Worm (Caenorhabditis elegans) whole organism, L4 larva: ENCODE measurements around the gene unc-33.

Source experiments
- D1046.2 ChIP-seq: fragments of 200-800 bp; sonication (Bioruptor generic); IDR thresholded peaks from 2 replicates; pipeline ENCODE4 v1.3.6; 2022; ENCODE audit warnings: missing genetic modification characterization, missing compliant biosample characterization
- F37D6.2 ChIP-seq: sonication (generic microtip); optimal IDR thresholded peaks from 2 replicates; lab custom pipeline; 2016; ENCODE audit warnings: mild to moderate bottlenecking, missing genetic modification characterization, missing compliant biosample characterization
- R02D3.7 ChIP-seq: fragments of 150-350 bp; sonication (generic microtip); optimal IDR thresholded peaks from 3 replicates; lab custom pipeline; 2014; ENCODE audit warnings: missing biosample characterization, missing genetic modification characterization
- ama-1 ChIP-seq: fragments of 150-350 bp; optimal IDR thresholded peaks from 2 replicates; lab custom pipeline; 2014; ENCODE audit warnings: inconsistent platforms, mixed read lengths
- dve-1 ChIP-seq: sonication (generic microtip); optimal IDR thresholded peaks from 2 replicates; lab custom pipeline; 2017; ENCODE audit warnings: antibody characterized with exemption, mild to moderate bottlenecking, missing genetic modification characterization, missing compliant biosample characterization; ENCODE audit not compliant: insufficient read depth
- fkh-10 ChIP-seq: fragments of 150-350 bp; optimal IDR thresholded peaks from 2 replicates; lab custom pipeline; 2014; ENCODE audit warnings: missing biosample characterization, missing genetic modification reagents, missing genetic modification characterization
- lin-15B ChIP-seq: fragments of 150-350 bp; sonication (generic microtip); optimal IDR thresholded peaks from 3 replicates; lab custom pipeline; 2014; ENCODE audit warnings: missing biosample characterization, missing genetic modification characterization
- nhr-10 ChIP-seq: fragments of 150-350 bp; optimal IDR thresholded peaks from 2 replicates; lab custom pipeline; 2014; ENCODE audit warnings: missing biosample characterization, missing genetic modification characterization
- nhr-102 ChIP-seq: sonication (generic microtip); optimal IDR thresholded peaks from 2 replicates; lab custom pipeline; 2016; ENCODE audit warnings: mild to moderate bottlenecking, missing genetic modification characterization, moderate library complexity, missing compliant biosample characterization
- nhr-11 ChIP-seq: fragments of 150-350 bp; optimal IDR thresholded peaks from 2 replicates; lab custom pipeline; 2014; ENCODE audit warnings: missing biosample characterization, missing genetic modification characterization
- nhr-42 ChIP-seq: fragments of 200-800 bp; sonication (Bioruptor generic); IDR thresholded peaks from 2 replicates; pipeline ENCODE4 v1.3.6; 2022; ENCODE audit warnings: missing genetic modification characterization, missing compliant biosample characterization
- sdz-12 ChIP-seq: fragments of 200-800 bp; sonication (Bioruptor generic); optimal IDR thresholded peaks from 2 replicates; lab custom pipeline; 2018; ENCODE audit warnings: mild to moderate bottlenecking, missing genetic modification characterization, missing compliant biosample characterization
- unc-130 ChIP-seq: sonication (generic microtip); optimal IDR thresholded peaks from 2 replicates; lab custom pipeline; 2016; ENCODE audit warnings: missing genetic modification reagents, missing genetic modification characterization, missing compliant biosample characterization

DNA sequence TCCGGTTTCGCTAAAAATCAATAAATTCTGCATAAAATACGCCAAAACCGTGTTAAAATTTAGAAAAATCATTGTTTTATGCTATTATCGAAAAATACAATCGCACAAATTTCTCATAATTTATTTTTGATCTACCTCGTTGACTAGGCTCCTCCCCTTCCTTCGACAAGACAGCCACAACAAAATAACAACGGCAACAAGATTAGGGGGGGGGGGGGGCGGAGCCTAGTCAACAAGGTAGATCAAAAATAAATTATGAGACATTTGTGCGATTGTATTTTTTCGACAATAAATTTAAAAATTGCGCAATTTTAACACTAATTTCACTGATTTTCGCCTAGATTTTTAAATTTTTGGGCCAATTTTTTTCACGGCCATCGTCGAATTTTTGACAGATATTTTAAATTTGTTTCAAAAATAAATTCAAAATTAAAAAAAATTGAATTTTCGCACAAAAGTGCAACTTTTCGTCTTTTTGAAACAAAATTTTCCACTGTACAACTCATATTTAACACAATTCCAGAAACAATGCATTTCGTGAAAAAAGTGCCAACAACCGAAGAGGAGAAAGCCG, 10.2 kb downstream of the unc-33 start, which contains the start of gene M57.2:
- no peak for TF ChIP-seq nhr-42 (GFP tag; lab: Robert Waterston, UW)
- TF ChIP-seq D1046.2 (GFP tag; lab: Robert Waterston, UW) = no peak
- no peak for TF ChIP-seq nhr-11
- no peak for TF ChIP-seq lin-15B (tag; lab: Kevin White, UChicago)
- no peak for TF ChIP-seq R02D3.7
- TF ChIP-seq F37D6.2 = no peak
- no peak for TF ChIP-seq ama-1
- no peak for TF ChIP-seq dve-1 (tag; lab: Kevin White, UChicago)
- no peak for TF ChIP-seq sdz-12
- no peak for TF ChIP-seq fkh-10
- no peak for TF ChIP-seq nhr-10
- TF ChIP-seq nhr-102 (tag; lab: Kevin White, UChicago) = no peak
- no peak for TF ChIP-seq unc-130 (GFP tag; lab: Kevin White, UChicago)
